Worm (Caenorhabditis elegans): ENCODE results near the gene W10D9.1.
"Not testable (repeated sequence)": the region's sequence is repeated elsewhere in the genome, so short reads cannot be mapped to it uniquely, and the experiment has no call there.

W10D9.1 gene

DNA sequence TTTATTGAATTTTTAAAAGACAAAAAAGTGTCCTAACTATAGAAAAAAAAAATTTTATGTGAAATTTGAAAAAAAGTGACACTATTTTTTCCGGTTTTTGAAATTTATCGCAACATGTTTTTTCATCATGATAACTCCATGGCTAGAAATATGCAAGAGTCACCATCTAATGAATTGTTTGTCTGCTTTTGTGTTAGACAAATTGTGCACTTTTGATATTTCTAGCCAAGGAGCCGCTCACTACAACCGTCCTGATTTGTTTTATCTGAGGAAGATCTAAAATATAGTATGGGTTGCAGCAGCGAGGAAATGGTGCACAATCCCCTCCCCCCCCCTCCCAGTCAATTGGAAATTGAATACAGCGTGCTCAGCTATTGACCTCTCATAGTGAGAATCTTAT lies at the start of gene W10D9.1:
TSS of gene W10D9.1 (plus strand) at position 301 of the 400 bp plus-strand sequence.
- not testable (repeated sequence) for TF ChIP-seq zag-1, dmd-4, sem-4 (tag; optimal IDR thresholded peaks at IDR 0.05)

- TF ChIP-seq nhr-23 (tag; optimal IDR thresholded peaks at IDR 0.05) (no peak), ceh-16 (tag; optimal IDR thresholded peaks at IDR 0.05) (peak; percentile 66), snpc-4 (tag; optimal IDR thresholded peaks at IDR 0.05) (peak; percentile 70), unc-62 (GFP tag; optimal IDR thresholded peaks at IDR 0.05) (no peak), alr-1 (tag; optimal IDR thresholded peaks at IDR 0.05) (no peak), sem-4 (tag; optimal IDR thresholded peaks at IDR 0.05) (peak; percentile 90), R02D3.7 (tag; optimal IDR thresholded peaks at IDR 0.05) (peak; percentile 61), dmd-4 (tag; optimal IDR thresholded peaks at IDR 0.05) (peak; percentile 64), nhr-6 (tag; optimal IDR thresholded peaks at IDR 0.05) (peak; percentile 88), F13H6.1 (tag; optimal IDR thresholded peaks at IDR 0.05) (peak; percentile 92), mdl-1 (tag; optimal IDR thresholded peaks at IDR 0.05) (peak in 1 of 2 experiments; percentile 47), ztf-4 (tag; optimal IDR thresholded peaks at IDR 0.05) (peak; percentile 82), aly-2 (tag; optimal IDR thresholded peaks at IDR 0.05) (no peak), lin-39 (tag; optimal IDR thresholded peaks at IDR 0.05) (no peak), zag-1 (tag; optimal IDR thresholded peaks at IDR 0.05) (peak; percentile 46), C34F6.9 (tag; optimal IDR thresholded peaks at IDR 0.05) (peak; percentile 94), Y55F3AM.14 (GFP tag; optimal IDR thresholded peaks at IDR 0.05) (no peak), nhr-77 (tag; optimal IDR thresholded peaks at IDR 0.05) (no peak), ceh-82 (tag; optimal IDR thresholded peaks at IDR 0.05) (peak; percentile 53), blmp-1 (tag; optimal IDR thresholded peaks at IDR 0.05; ENCODE audit: insufficient read depth) (peak; percentile 12), nhr-237 (tag; optimal IDR thresholded peaks at IDR 0.05) (peak; percentile 59), mab-5 (tag; optimal IDR thresholded peaks at IDR 0.05) (peak; percentile 88), ama-1 (optimal IDR thresholded peaks at IDR 0.05) (no peak), nhr-11 (tag; optimal IDR thresholded peaks at IDR 0.05) (no peak), nhr-129 (tag; optimal IDR thresholded peaks at IDR 0.05) (peak; percentile 64), nhr-10 (tag; optimal IDR thresholded peaks at IDR 0.05) (peak; percentile 78), unc-55 (GFP tag; optimal IDR thresholded peaks at IDR 0.05) (peak; percentile 98), mbf-1 (tag; optimal IDR thresholded peaks at IDR 0.05) (no peak), lin-11 (tag; optimal IDR thresholded peaks at IDR 0.05) (peak; percentile 96), sma-9 (GFP tag; optimal IDR thresholded peaks at IDR 0.05) (peak; percentile 95), sma-9 (tag; optimal IDR thresholded peaks at IDR 0.05) (no peak), skn-1 (tag; optimal IDR thresholded peaks at IDR 0.05) (no peak), peb-1 (tag; optimal IDR thresholded peaks at IDR 0.05) (no peak), ztf-1 (GFP tag; conservative IDR thresholded peaks at IDR 0.05) (no peak), ztf-11 (tag; optimal IDR thresholded peaks at IDR 0.05) (no peak), lin-13 (GFP tag; optimal IDR thresholded peaks at IDR 0.05) (peak; percentile 95), gmeb-1 (tag; optimal IDR thresholded peaks at IDR 0.05) (peak; percentile 98), crh-2 (tag; optimal IDR thresholded peaks at IDR 0.05) (peak; percentile 97), unc-39 (tag; optimal IDR thresholded peaks at IDR 0.05) (no peak), ZK546.5 (tag; optimal IDR thresholded peaks at IDR 0.05) (peak; percentile 55), fos-1 (tag; optimal IDR thresholded peaks at IDR 0.05) (peak; percentile 68), nhr-21 (tag; optimal IDR thresholded peaks at IDR 0.05) (peak; percentile 95), nhr-12 (tag; optimal IDR thresholded peaks at IDR 0.05) (no peak), egl-27 (tag; optimal IDR thresholded peaks at IDR 0.05) (peak; percentile 86), nhr-25 (tag; optimal IDR thresholded peaks at IDR 0.05) (peak; percentile 93), elt-1 (tag; optimal IDR thresholded peaks at IDR 0.05) (no peak), lsy-2 (tag; optimal IDR thresholded peaks at IDR 0.05) (peak; percentile 91 to 96), elt-3 (tag; optimal IDR thresholded peaks at IDR 0.05) (no peak), sma-3 (GFP tag; optimal IDR thresholded peaks at IDR 0.05) (peak; percentile 96)
Observed at ce11 chrII:410832-411231, 43.9 kb upstream of the W10D9.1 start, which contains the start of the genes dnsn-1 and C24H12.4. TSS of gene dnsn-1 (minus strand) at chrII:410932. TSS of gene C24H12.4 (plus strand) at chrII:411222.
